Fruit fly (Drosophila melanogaster) whole organism, pupa: Measurements from ENCODE around the gene CG17768.

Source experiments
- CG10348 ChIP-seq: fragments of 200-800 bp; sonication (Bioruptor generic); IDR thresholded peaks from 2 replicates; pipeline ENCODE4 v1.3.6; 2022; ENCODE audit warnings: missing biosample characterization, missing genetic modification characterization
- CG12605 ChIP-seq: fragments of 200-800 bp; sonication (Bioruptor generic); IDR thresholded peaks from 2 replicates; pipeline ENCODE4 v1.3.6; 2022; ENCODE audit warnings: missing biosample characterization, missing genetic modification characterization
- CG13204 ChIP-seq: fragments of 200-800 bp; sonication (Bioruptor generic); optimal IDR thresholded peaks from 2 replicates; lab custom pipeline; 2018; ENCODE audit warnings: missing biosample characterization, mild to moderate bottlenecking, missing genetic modification characterization, moderate library complexity
- CG14655 ChIP-seq: fragments of 200-800 bp; sonication (Bioruptor generic); optimal IDR thresholded peaks from 3 replicates; lab custom pipeline; 2017; ENCODE audit warnings: mild to moderate bottlenecking, missing biosample characterization, missing genetic modification reagents, missing genetic modification characterization
- CG15710 ChIP-seq: fragments of 200-800 bp; sonication (Bioruptor generic); optimal IDR thresholded peaks from 2 replicates; lab custom pipeline; 2018; ENCODE audit warnings: missing biosample characterization, mild to moderate bottlenecking, missing genetic modification characterization, moderate library complexity
- CG17806 ChIP-seq: fragments of 200-800 bp; sonication (Bioruptor generic); optimal IDR thresholded peaks from 2 replicates; lab custom pipeline; 2018; ENCODE audit warnings: missing biosample characterization, mild to moderate bottlenecking, missing genetic modification characterization, moderate library complexity
- CG32121 ChIP-seq: fragments of 200-800 bp; sonication (Bioruptor generic); IDR thresholded peaks from 2 replicates; pipeline ENCODE4 v1.3.6; 2022; ENCODE audit warnings: missing biosample characterization, missing genetic modification characterization
- CG34367 ChIP-seq: fragments of 200-800 bp; sonication (Bioruptor generic); optimal IDR thresholded peaks from 2 replicates; lab custom pipeline; 2018; ENCODE audit warnings: missing biosample characterization, mild to moderate bottlenecking, missing genetic modification characterization
- CG4496 ChIP-seq: fragments of 200-800 bp; sonication (Bioruptor generic); IDR thresholded peaks from 3 replicates; pipeline ENCODE4 v1.3.6; 2022; ENCODE audit warnings: missing biosample characterization, missing genetic modification characterization
- CG8159 ChIP-seq: fragments of 200-800 bp; sonication (Bioruptor generic); optimal IDR thresholded peaks from 3 replicates; lab custom pipeline; 2018; ENCODE audit warnings: missing biosample characterization, mild to moderate bottlenecking, missing genetic modification characterization, moderate library complexity
- CG8301 ChIP-seq: fragments of 200-800 bp; sonication (Bioruptor generic); optimal IDR thresholded peaks from 2 replicates; lab custom pipeline; 2018; ENCODE audit warnings: missing biosample characterization, mild to moderate bottlenecking, missing genetic modification characterization
- CG9948 ChIP-seq: fragments of 200-800 bp; sonication (Bioruptor generic); optimal IDR thresholded peaks from 2 replicates; lab custom pipeline; 2018; ENCODE audit warnings: missing biosample characterization, mild to moderate bottlenecking, missing genetic modification characterization, moderate library complexity
- D1 ChIP-seq: fragments of 200-800 bp; sonication (Bioruptor generic); optimal IDR thresholded peaks from 2 replicates; lab custom pipeline; 2018; ENCODE audit warnings: missing biosample characterization, mild to moderate bottlenecking, missing genetic modification characterization, moderate library complexity
- EcR ChIP-seq: fragments of 200-800 bp; sonication (Bioruptor generic); optimal IDR thresholded peaks from 3 replicates; lab custom pipeline; 2019; ENCODE audit warnings: missing biosample characterization, missing genetic modification characterization, mild to moderate bottlenecking, moderate library complexity, missing genetic modification reagents
- Ets98B ChIP-seq: fragments of 200-800 bp; sonication (Bioruptor generic); IDR thresholded peaks from 2 replicates; pipeline ENCODE4 v1.3.6; 2022; ENCODE audit warnings: missing biosample characterization, missing genetic modification characterization
- Pif1A ChIP-seq: fragments of 200-800 bp; sonication (Bioruptor generic); optimal IDR thresholded peaks from 3 replicates; lab custom pipeline; 2016; ENCODE audit warnings: missing biosample characterization, missing genetic modification characterization
- Pif1B ChIP-seq: fragments of 200-800 bp; sonication (Bioruptor generic); optimal IDR thresholded peaks from 3 replicates; lab custom pipeline; 2016; ENCODE audit warnings: missing biosample characterization, missing genetic modification characterization
- Snoo ChIP-seq: fragments of 200-800 bp; sonication (Bioruptor generic); optimal IDR thresholded peaks from 3 replicates; lab custom pipeline; 2017; ENCODE audit warnings: missing biosample characterization, mild to moderate bottlenecking, missing genetic modification characterization, inconsistent platforms
- fd96Ca ChIP-seq: fragments of 200-800 bp; sonication (Bioruptor generic); IDR thresholded peaks from 3 replicates; pipeline ENCODE4 v1.3.6; 2022; ENCODE audit warnings: missing biosample characterization, missing genetic modification characterization
- gl ChIP-seq: fragments of 200-800 bp; sonication (Bioruptor generic); optimal IDR thresholded peaks from 2 replicates; lab custom pipeline; 2018; ENCODE audit warnings: missing biosample characterization, mild to moderate bottlenecking, missing genetic modification characterization
- rn ChIP-seq: fragments of 200-800 bp; sonication (Bioruptor generic); IDR thresholded peaks from 2 replicates; pipeline ENCODE4 v1.3.6; 2022; ENCODE audit warnings: missing biosample characterization, missing genetic modification characterization

CG17768 gene

dm6 chr2L:10435606-10436160 is 30.7 kb upstream of the CG17768 start, which contains the start of the genes TBC1D16 and holn1:
Gene TBC1D16 (minus strand): TSS chr2L:10435656.
Gene holn1 (plus strand): TSS chr2L:10435995.
- TF ChIP-seq CG12605 (GFP tag; lab: Robert Waterston, UW) (no peak), gl (tag; lab: Kevin White, UChicago) (no peak), CG10348 (no peak), CG4496 (no peak), CG34367 (tag; lab: Kevin White, UChicago) (no peak), Pif1B (GFP tag; lab: Kevin White, UChicago) (no peak), EcR (GFP tag; lab: Kevin White, UChicago) (no peak), CG15710 (tag; lab: Kevin White, UChicago) (no peak), CG8159 (no peak), Snoo (no peak), CG13204 (no peak), Ets98B (GFP tag; lab: Robert Waterston, UW) (no peak), D1 (tag; lab: Kevin White, UChicago) (no peak), CG9948 (tag; lab: Kevin White, UChicago) (no peak), CG8301 (tag; lab: Kevin White, UChicago) (no peak)

dm6 chr2L:10430802-10431476 is 25.9 kb upstream of the CG17768 start, which contains the start of the genes Bug22 and TfIIB:
Gene Bug22 (minus strand): TSS chr2L:10430918.
Gene TfIIB (plus strand): TSS chr2L:10431338.
- TF ChIP-seq CG14655 (GFP tag; lab: Kevin White, UChicago) (no peak), Snoo (peak; percentile 51), CG15710 (tag; lab: Kevin White, UChicago) (peak; percentile 51), CG17806 (peak; percentile 46), Pif1A (GFP tag; lab: Kevin White, UChicago) (no peak), Pif1B (GFP tag; lab: Kevin White, UChicago) (no peak), CG4496 (peak; percentile 61; the same call in 2 of the 3 replicates), rn (0 out of 2 replicates have a peak, but pooled peaks have one; percentile 29), CG32121 (GFP tag; lab: Robert Waterston, UW) (peak; percentile 65), EcR (GFP tag; lab: Kevin White, UChicago) (no peak), CG9948 (tag; lab: Kevin White, UChicago) (peak; percentile 46), CG34367 (tag; lab: Kevin White, UChicago) (no peak), CG8301 (tag; lab: Kevin White, UChicago) (no peak)

- peak; percentile 38 for TF ChIP-seq CG17806
- TF ChIP-seq Ets98B (GFP tag; lab: Robert Waterston, UW), result peak; percentile 62; the same call in 1 of the 2 replicates
- peak; percentile 58 for TF ChIP-seq CG12605 (GFP tag; lab: Robert Waterston, UW)
- TF ChIP-seq gl (tag; lab: Kevin White, UChicago), result no peak
- TF ChIP-seq Pif1A (GFP tag; lab: Kevin White, UChicago), result no peak
- peak; percentile 34 for TF ChIP-seq Snoo
- no peak for TF ChIP-seq fd96Ca
- peak; percentile 25; the same call in 1 of the 3 replicates for TF ChIP-seq CG4496
- no peak for TF ChIP-seq Pif1B (GFP tag; lab: Kevin White, UChicago)
- peak; percentile 34 for TF ChIP-seq CG15710 (tag; lab: Kevin White, UChicago)
- no peak for TF ChIP-seq EcR (GFP tag; lab: Kevin White, UChicago)
- no peak for TF ChIP-seq rn
- TF ChIP-seq CG13204, result no peak
- peak; percentile 48 for TF ChIP-seq CG8159
- peak; percentile 48 for TF ChIP-seq CG32121 (GFP tag; lab: Robert Waterston, UW)
- TF ChIP-seq D1 (tag; lab: Kevin White, UChicago), result no peak
- peak; percentile 50 for TF ChIP-seq CG8301 (tag; lab: Kevin White, UChicago)
- peak; percentile 9 for TF ChIP-seq CG9948 (tag; lab: Kevin White, UChicago)
Measured at dm6 chr2L:10428528-10428927, 23.5 kb upstream of the CG17768 start, which contains the start of gene CG5188. Gene CG5188 (plus strand): TSS chr2L:10428829.

- TF ChIP-seq CG4496, result no peak
- no peak for TF ChIP-seq fd96Ca
- no peak for TF ChIP-seq CG12605 (GFP tag; lab: Robert Waterston, UW)
- TF ChIP-seq CG32121 (GFP tag; lab: Robert Waterston, UW), result no peak
- TF ChIP-seq Pif1B (GFP tag; lab: Kevin White, UChicago), result no peak
- TF ChIP-seq D1 (tag; lab: Kevin White, UChicago), result no peak
- TF ChIP-seq CG17806, result no peak
- no peak for TF ChIP-seq Pif1A (GFP tag; lab: Kevin White, UChicago)
- TF ChIP-seq CG14655 (GFP tag; lab: Kevin White, UChicago), result no peak
- no peak for TF ChIP-seq rn
- no peak for TF ChIP-seq EcR (GFP tag; lab: Kevin White, UChicago)
- TF ChIP-seq CG34367 (tag; lab: Kevin White, UChicago), result no peak
- no peak for TF ChIP-seq CG15710 (tag; lab: Kevin White, UChicago)
- TF ChIP-seq, all 21 proteins: peak for 0
Measured at dm6 chr2L:10426534-10427048, 21.6 kb upstream of the CG17768 start, which contains the start of the genes SmB and KdelR. Gene SmB (minus strand): TSS chr2L:10426627. Gene KdelR (plus strand): TSS chr2L:10426887.

dm6 chr2L:10425599-10425998 is 20.6 kb upstream of the CG17768 start:
- TF ChIP-seq CG8301 (tag; lab: Kevin White, UChicago) (no peak), D1 (tag; lab: Kevin White, UChicago) (no peak), CG10348 (no peak), Ets98B (GFP tag; lab: Robert Waterston, UW) (no peak), CG17806 (no peak), CG8159 (no peak), CG32121 (GFP tag; lab: Robert Waterston, UW) (no peak), CG13204 (no peak), CG9948 (tag; lab: Kevin White, UChicago) (no peak), CG12605 (GFP tag; lab: Robert Waterston, UW) (no peak), CG4496 (no peak), Snoo (no peak), fd96Ca (no peak), rn (no peak), EcR (GFP tag; lab: Kevin White, UChicago) (no peak), CG14655 (GFP tag; lab: Kevin White, UChicago) (no peak), Pif1B (GFP tag; lab: Kevin White, UChicago) (no peak)
